Worm (Caenorhabditis elegans) whole organism, midembryonic: ENCODE measurements around the gene srab-11.
A peak's percentile ranks its signal among the peaks of the same experiment; 100 is the strongest.

Experiments used
- T22C8.4 ChIP-seq: fragments of 200-800 bp; sonication (Bioruptor generic); IDR thresholded peaks from 2 replicates; pipeline ENCODE4 v1.3.6; 2022; ENCODE audit warnings: missing genetic modification characterization, missing compliant biosample characterization
- cog-1 ChIP-seq: sonication (generic microtip); optimal IDR thresholded peaks from 2 replicates; lab custom pipeline; 2016; ENCODE audit warnings: missing genetic modification characterization, missing compliant biosample characterization
- flt-1 ChIP-seq: fragments of 200-800 bp; sonication (Bioruptor generic); IDR thresholded peaks from 2 replicates; pipeline ENCODE4 v1.3.6; 2022; ENCODE audit warnings: missing genetic modification characterization, missing compliant biosample characterization
- klf-2 ChIP-seq: fragments of 200-800 bp; sonication (Bioruptor generic); conservative IDR thresholded peaks from 2 replicates; pipeline ENCODE4 v1.3.6; 2022; ENCODE audit warnings: missing genetic modification reagents, missing genetic modification characterization, missing compliant biosample characterization
- med-1 ChIP-seq: sonication (generic microtip); optimal IDR thresholded peaks from 2 replicates; lab custom pipeline; 2017; ENCODE audit warnings: missing genetic modification characterization, mild to moderate bottlenecking, missing compliant biosample characterization, antibody characterized with exemption, missing genetic modification reagents; ENCODE audit not compliant: insufficient read depth
- ref-1 ChIP-seq: fragments of 200-800 bp; sonication (Bioruptor generic); conservative IDR thresholded peaks from 2 replicates; pipeline ENCODE4 v1.3.6; 2022; ENCODE audit warnings: missing genetic modification reagents, missing genetic modification characterization, missing compliant biosample characterization
- tab-1 ChIP-seq: fragments of 200-800 bp; sonication (Bioruptor generic); IDR thresholded peaks from 2 replicates; pipeline ENCODE4 v1.3.6; 2022; ENCODE audit warnings: missing genetic modification characterization, missing compliant biosample characterization
- ztf-23 ChIP-seq: fragments of 200-800 bp; sonication (Bioruptor generic); IDR thresholded peaks from 2 replicates; pipeline ENCODE4 v1.3.6; 2022; ENCODE audit warnings: missing genetic modification reagents, missing genetic modification characterization, missing compliant biosample characterization
- ztf-29 ChIP-seq: fragments of 200-800 bp; sonication (Bioruptor generic); IDR thresholded peaks from 2 replicates; pipeline ENCODE4 v1.3.6; 2022; ENCODE audit warnings: missing genetic modification reagents, missing genetic modification characterization, missing compliant biosample characterization

srab-11 gene

DNA sequence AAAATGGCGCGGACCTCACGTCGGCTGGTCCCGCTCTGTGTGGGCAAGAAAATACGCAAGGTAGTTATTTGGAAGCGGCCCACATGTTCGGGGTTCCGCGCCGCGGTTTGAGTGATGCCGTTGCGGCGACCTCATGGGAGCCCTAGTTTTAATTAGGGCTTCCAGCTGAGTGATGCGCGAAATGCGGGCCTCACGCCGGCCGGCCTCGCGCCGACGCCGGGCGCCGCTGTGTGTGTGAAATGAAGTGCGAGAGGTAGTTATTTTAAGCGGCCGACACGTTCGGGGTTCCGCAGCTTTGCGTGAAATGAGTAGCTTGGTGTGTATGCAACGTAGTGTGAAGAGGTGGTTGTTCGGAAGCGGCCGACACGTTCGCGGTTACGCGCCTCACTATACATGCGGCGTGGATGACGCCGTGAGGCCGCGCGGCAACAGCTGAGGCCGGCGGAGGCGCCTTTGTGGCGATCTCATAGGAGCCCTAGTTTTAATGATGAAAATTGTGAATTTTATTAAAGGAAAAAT lies 3.1 kb upstream of the srab-11 start:
- TF ChIP-seq tab-1 = no peak
- no peak for TF ChIP-seq T22C8.4 (GFP tag; lab: Robert Waterston, UW)
- no peak for TF ChIP-seq med-1
- TF ChIP-seq ref-1 (GFP tag; lab: Robert Waterston, UW) = no peak
- TF ChIP-seq ztf-23 (GFP tag; lab: Robert Waterston, UW) = no peak
- no peak for TF ChIP-seq klf-2 (GFP tag; lab: Robert Waterston, UW)
- no peak for TF ChIP-seq cog-1 (tag; lab: Kevin White, UChicago)
- TF ChIP-seq flt-1 (GFP tag; lab: Robert Waterston, UW) = no peak
- TF ChIP-seq ztf-29 (GFP tag; lab: Robert Waterston, UW) = no peak

DNA sequence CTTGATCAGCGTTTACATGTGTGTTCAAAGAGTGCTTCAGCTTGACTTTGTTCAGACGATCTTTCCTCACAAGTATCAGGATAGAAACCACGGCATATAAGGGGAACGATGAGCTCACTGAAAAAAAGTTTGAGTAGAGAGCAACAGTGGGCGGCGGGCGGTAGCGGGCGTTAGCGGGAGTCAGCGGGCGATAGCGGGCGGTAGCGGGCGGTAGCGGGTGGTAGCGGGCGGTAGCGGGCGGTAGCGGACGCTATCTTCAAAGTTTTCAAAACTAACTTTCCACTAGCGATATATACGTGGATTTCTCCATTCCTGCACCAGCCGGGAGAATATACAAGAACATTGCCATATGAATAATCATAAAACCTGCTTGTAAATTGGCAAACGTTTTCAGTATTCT lies 1.6 kb downstream of the srab-11 start:
- TF ChIP-seq ztf-29 (GFP tag; lab: Robert Waterston, UW) (no peak), tab-1 (0 out of 2 replicates have a peak, but pooled peaks have one; percentile 37)

- TF ChIP-seq ztf-23 (GFP tag; lab: Robert Waterston, UW) (no peak), flt-1 (GFP tag; lab: Robert Waterston, UW) (no peak), ztf-29 (GFP tag; lab: Robert Waterston, UW) (no peak), ref-1 (GFP tag; lab: Robert Waterston, UW) (no peak), klf-2 (GFP tag; lab: Robert Waterston, UW) (no peak), med-1 (no peak), tab-1 (no peak), T22C8.4 (GFP tag; lab: Robert Waterston, UW) (no peak), cog-1 (tag; lab: Kevin White, UChicago) (no peak)
These were observed 2.3 kb downstream of the srab-11 start, which contains the start of gene srab-10 for ce11 chrV:3144494-3144893. Gene srab-10, minus strand, starts transcription at chrV:3144594.

- TF ChIP-seq klf-2 (GFP tag; lab: Robert Waterston, UW) (no peak), flt-1 (GFP tag; lab: Robert Waterston, UW) (no peak), cog-1 (tag; lab: Kevin White, UChicago) (no peak), ztf-23 (GFP tag; lab: Robert Waterston, UW) (no peak), T22C8.4 (GFP tag; lab: Robert Waterston, UW) (no peak), med-1 (no peak), tab-1 (no peak), ref-1 (GFP tag; lab: Robert Waterston, UW) (no peak), ztf-29 (GFP tag; lab: Robert Waterston, UW) (no peak)
These were observed 5.6 kb downstream of the srab-11 start, which contains the start of gene srab-9 for ce11 chrV:3141190-3141589. Gene srab-9, minus strand, starts transcription at chrV:3141290.

- TF ChIP-seq flt-1 (GFP tag; lab: Robert Waterston, UW) (no peak), ref-1 (GFP tag; lab: Robert Waterston, UW) (no peak), med-1 (no peak), ztf-29 (GFP tag; lab: Robert Waterston, UW) (no peak), tab-1 (no peak)
These were observed 8.3 kb downstream of the srab-11 start, which contains the start of the genes irld-3 and F02C9.1 for ce11 chrV:3138488-3138887. Gene irld-3, minus strand, starts transcription at chrV:3138588. Gene F02C9.1, plus strand, starts transcription at chrV:3138703.

ce11 chrV:3133293-3133755 lies 13.5 kb downstream of the srab-11 start, which contains the start of gene F02C9.2:
Gene F02C9.2, plus strand, starts transcription at chrV:3133705.
- TF ChIP-seq ztf-29 (GFP tag; lab: Robert Waterston, UW) = no peak
- no peak for TF ChIP-seq flt-1 (GFP tag; lab: Robert Waterston, UW)
- no peak for TF ChIP-seq ref-1 (GFP tag; lab: Robert Waterston, UW)
- TF ChIP-seq T22C8.4 (GFP tag; lab: Robert Waterston, UW) = no peak
- TF ChIP-seq cog-1 (tag; lab: Kevin White, UChicago) = no peak
- TF ChIP-seq tab-1 = no peak
- no peak for TF ChIP-seq med-1
- no peak for TF ChIP-seq ztf-23 (GFP tag; lab: Robert Waterston, UW)
- no peak for TF ChIP-seq klf-2 (GFP tag; lab: Robert Waterston, UW)

DNA sequence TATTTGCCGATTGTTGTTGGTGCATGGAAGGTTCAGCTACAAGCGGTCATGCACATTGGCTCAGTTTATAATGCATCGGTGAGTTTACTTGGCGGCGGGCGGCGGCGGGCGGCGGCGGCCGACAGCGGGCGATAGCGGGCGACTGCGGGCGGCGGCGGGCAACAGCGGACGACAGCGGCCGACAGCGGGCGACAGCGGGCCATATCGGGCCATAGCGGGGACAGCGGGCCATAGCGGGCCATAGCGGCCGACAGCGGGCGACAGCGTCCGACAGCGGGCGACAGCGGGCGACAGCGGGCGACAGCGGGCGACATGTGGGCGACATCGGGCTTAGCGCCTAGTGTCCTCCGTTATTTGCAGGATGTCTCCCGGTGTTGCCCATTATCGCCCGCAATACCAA lies 14.7 kb downstream of the srab-11 start:
- TF ChIP-seq flt-1 (GFP tag; lab: Robert Waterston, UW) (peak; percentile 48; the same call in 1 of the 2 replicates), ztf-23 (GFP tag; lab: Robert Waterston, UW) (no peak), klf-2 (GFP tag; lab: Robert Waterston, UW) (no peak)

ce11 chrV:3128803-3129202 lies 18.0 kb downstream of the srab-11 start, which contains the start of gene tat-6:
Gene tat-6, plus strand, starts transcription at chrV:3129103.
- TF ChIP-seq flt-1 (GFP tag; lab: Robert Waterston, UW) (no peak), med-1 (no peak), ztf-29 (GFP tag; lab: Robert Waterston, UW) (no peak)

DNA sequence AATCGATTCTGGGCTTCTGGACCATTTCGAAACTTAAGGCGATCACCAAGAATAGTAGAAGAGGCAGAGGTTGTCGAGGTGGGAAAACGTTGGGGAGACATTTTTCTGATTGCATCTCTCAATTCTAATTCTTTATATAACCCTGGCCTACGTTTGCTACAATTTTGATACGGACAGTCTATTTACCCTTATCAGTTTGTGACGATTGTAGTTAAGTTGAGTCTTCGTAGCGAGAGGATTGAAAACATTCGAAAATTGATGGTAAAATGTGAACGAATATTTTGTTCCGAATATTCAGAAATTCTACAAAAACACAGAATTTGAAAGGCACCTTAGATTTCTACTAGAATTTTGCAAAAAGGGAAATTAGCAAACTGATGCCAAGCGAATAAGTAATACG lies 19.2 kb downstream of the srab-11 start, which contains the start of gene Y73C8C.10:
Y73C8C.10 (minus strand) TSS at position 101 of the 400 bp plus-strand sequence.
- no peak for TF ChIP-seq klf-2 (GFP tag; lab: Robert Waterston, UW)
- no peak for TF ChIP-seq cog-1 (tag; lab: Kevin White, UChicago)
- TF ChIP-seq ztf-29 (GFP tag; lab: Robert Waterston, UW) = no peak
- no peak for TF ChIP-seq ztf-23 (GFP tag; lab: Robert Waterston, UW)
- TF ChIP-seq flt-1 (GFP tag; lab: Robert Waterston, UW) = no peak
- TF ChIP-seq ref-1 (GFP tag; lab: Robert Waterston, UW) = no peak

ce11 chrV:3124912-3125311 lies 21.9 kb downstream of the srab-11 start, which contains the start of gene Y73C8C.12:
Gene Y73C8C.12, plus strand, starts transcription at chrV:3125212.
- TF ChIP-seq klf-2 (GFP tag; lab: Robert Waterston, UW) (no peak), cog-1 (tag; lab: Kevin White, UChicago) (no peak), ztf-23 (GFP tag; lab: Robert Waterston, UW) (no peak), ztf-29 (GFP tag; lab: Robert Waterston, UW) (no peak), med-1 (no peak), flt-1 (GFP tag; lab: Robert Waterston, UW) (no peak), T22C8.4 (GFP tag; lab: Robert Waterston, UW) (no peak), ref-1 (GFP tag; lab: Robert Waterston, UW) (no peak), tab-1 (no peak)
